Worm (Caenorhabditis elegans) whole organism, L3 larva: ENCODE results near the gene cht-2.

Experiments used
- R02D3.7 ChIP-seq: fragments of 150-350 bp; optimal IDR thresholded peaks from 2 replicates; lab custom pipeline; 2014; ENCODE audit warnings: missing biosample characterization, missing genetic modification characterization
- ZK546.5 ChIP-seq: sonication (generic microtip); optimal IDR thresholded peaks from 2 replicates; lab custom pipeline; 2017; ENCODE audit warnings: missing biosample characterization, missing genetic modification characterization
- aly-2 ChIP-seq: fragments of 150-350 bp; optimal IDR thresholded peaks from 2 replicates; lab custom pipeline; 2014; ENCODE audit warnings: missing biosample characterization, missing genetic modification characterization
- ceh-28 ChIP-seq: fragments of 150-350 bp; optimal IDR thresholded peaks from 2 replicates; lab custom pipeline; 2014; ENCODE audit warnings: missing biosample characterization, missing genetic modification reagents, missing genetic modification characterization
- ceh-82 ChIP-seq: fragments of 150-350 bp; optimal IDR thresholded peaks from 2 replicates; lab custom pipeline; 2014; ENCODE audit warnings: missing biosample characterization, missing genetic modification characterization
- ceh-9 ChIP-seq: sonication (generic microtip); optimal IDR thresholded peaks from 2 replicates; lab custom pipeline; 2018; ENCODE audit warnings: missing biosample characterization, missing genetic modification characterization
- daf-12 ChIP-seq: fragments of 150-350 bp; optimal IDR thresholded peaks from 2 replicates; lab custom pipeline; 2014; ENCODE audit warnings: missing biosample characterization, missing genetic modification reagents, missing genetic modification characterization
- egl-27 ChIP-seq: sonication (generic microtip); optimal IDR thresholded peaks from 4 replicates; lab custom pipeline; 2017; ENCODE audit warnings: missing biosample characterization, missing genetic modification reagents, missing genetic modification characterization
- egl-5 ChIP-seq: fragments of 150-350 bp; optimal IDR thresholded peaks from 2 replicates; lab custom pipeline; 2017; ENCODE audit warnings: missing biosample characterization, missing genetic modification reagents, missing genetic modification characterization, inconsistent platforms
- elt-1 ChIP-seq: fragments of 150-350 bp; optimal IDR thresholded peaks from 2 replicates; lab custom pipeline; 2014; ENCODE audit warnings: missing biosample characterization, missing genetic modification characterization
- elt-2 ChIP-seq: sonication (generic microtip); optimal IDR thresholded peaks from 2 replicates; lab custom pipeline; 2016; ENCODE audit warnings: missing genetic modification reagents, mild to moderate bottlenecking, missing genetic modification characterization, missing compliant biosample characterization
- eor-1 ChIP-seq, 2 experiments: fragments of 150-350 bp; optimal IDR thresholded peaks; 2 replicates each; lab custom pipeline; 2014 to 2018; ENCODE audit warnings: missing biosample characterization in 2 of 2, missing genetic modification characterization in 2 of 2
- fkh-2 ChIP-seq: fragments of 150-350 bp; optimal IDR thresholded peaks from 2 replicates; lab custom pipeline; 2014; ENCODE audit warnings: missing biosample characterization, missing genetic modification reagents, missing genetic modification characterization
- jun-1 ChIP-seq: fragments of 150-350 bp; optimal IDR thresholded peaks from 2 replicates; lab custom pipeline; 2014; ENCODE audit warnings: missing biosample characterization, missing genetic modification reagents, missing genetic modification characterization
- lin-15B ChIP-seq: fragments of 150-350 bp; optimal IDR thresholded peaks from 2 replicates; lab custom pipeline; 2014; ENCODE audit warnings: missing biosample characterization, missing genetic modification characterization
- lin-39 ChIP-seq: fragments of 150-350 bp; optimal IDR thresholded peaks from 2 replicates; lab custom pipeline; 2018; ENCODE audit warnings: missing biosample characterization, missing genetic modification reagents, missing genetic modification characterization
- lsy-12 ChIP-seq: sonication (generic microtip); optimal IDR thresholded peaks from 2 replicates; lab custom pipeline; 2016; ENCODE audit warnings: mild to moderate bottlenecking, missing genetic modification characterization, missing compliant biosample characterization
- mml-1 ChIP-seq: fragments of 150-350 bp; sonication (generic microtip); optimal IDR thresholded peaks from 3 replicates; lab custom pipeline; 2014; ENCODE audit warnings: missing biosample characterization, missing genetic modification characterization
- nfya-1 ChIP-seq: sonication (generic microtip); optimal IDR thresholded peaks from 2 replicates; lab custom pipeline; 2017; ENCODE audit warnings: missing genetic modification characterization, mild to moderate bottlenecking, missing compliant biosample characterization, antibody characterized with exemption, moderate library complexity; ENCODE audit not compliant: insufficient read depth
- nhr-11 ChIP-seq: fragments of 150-350 bp; optimal IDR thresholded peaks from 2 replicates; lab custom pipeline; 2014; ENCODE audit warnings: missing biosample characterization, missing genetic modification characterization
- nhr-12 ChIP-seq: fragments of 150-350 bp; optimal IDR thresholded peaks from 2 replicates; lab custom pipeline; 2014; ENCODE audit warnings: missing biosample characterization, missing genetic modification characterization
- nhr-23 ChIP-seq: fragments of 150-350 bp; optimal IDR thresholded peaks from 2 replicates; lab custom pipeline; 2014; ENCODE audit warnings: missing biosample characterization, missing genetic modification reagents, missing genetic modification characterization
- nhr-237 ChIP-seq: fragments of 150-350 bp; optimal IDR thresholded peaks from 2 replicates; lab custom pipeline; 2014; ENCODE audit warnings: missing biosample characterization, missing genetic modification characterization
- nhr-28 ChIP-seq: fragments of 150-350 bp; optimal IDR thresholded peaks from 2 replicates; lab custom pipeline; 2014; ENCODE audit warnings: missing biosample characterization, missing genetic modification characterization
- nhr-43 ChIP-seq: sonication (generic microtip); optimal IDR thresholded peaks from 2 replicates; lab custom pipeline; 2016; ENCODE audit warnings: mild to moderate bottlenecking, missing genetic modification characterization, missing compliant biosample characterization; ENCODE audit not compliant: poor library complexity, severe bottlenecking
- nhr-67 ChIP-seq: fragments of 150-350 bp; optimal IDR thresholded peaks from 2 replicates; lab custom pipeline; 2014; ENCODE audit warnings: missing biosample characterization, missing genetic modification characterization
- nhr-77 ChIP-seq: fragments of 150-350 bp; optimal IDR thresholded peaks from 2 replicates; lab custom pipeline; 2014; ENCODE audit warnings: missing biosample characterization, missing genetic modification characterization
- pha-4 ChIP-seq: fragments of 150-350 bp; optimal IDR thresholded peaks from 2 replicates; lab custom pipeline; 2014; ENCODE audit warnings: missing biosample characterization, missing genetic modification reagents, missing genetic modification characterization
- pqm-1 ChIP-seq: fragments of 150-350 bp; optimal IDR thresholded peaks from 2 replicates; lab custom pipeline; 2017; ENCODE audit warnings: missing biosample characterization, missing genetic modification characterization, inconsistent platforms
- snpc-4 ChIP-seq: fragments of 150-350 bp; optimal IDR thresholded peaks from 2 replicates; lab custom pipeline; 2014; ENCODE audit warnings: missing biosample characterization, missing genetic modification characterization
- tbx-2 ChIP-seq: sonication (generic microtip); optimal IDR thresholded peaks from 2 replicates; lab custom pipeline; 2016; ENCODE audit warnings: mild to moderate bottlenecking, missing genetic modification characterization, missing compliant biosample characterization
- unc-62 ChIP-seq: fragments of 150-350 bp; sonication (generic microtip); optimal IDR thresholded peaks from 4 replicates; lab custom pipeline; 2014; ENCODE audit warnings: missing biosample characterization, missing genetic modification reagents, missing genetic modification characterization
- zag-1 ChIP-seq: fragments of 150-350 bp; optimal IDR thresholded peaks from 2 replicates; lab custom pipeline; 2014; ENCODE audit warnings: missing biosample characterization, missing genetic modification characterization
- ztf-11 ChIP-seq: fragments of 150-350 bp; optimal IDR thresholded peaks from 2 replicates; lab custom pipeline; 2014; ENCODE audit warnings: missing biosample characterization, missing genetic modification characterization
- ztf-4 ChIP-seq: fragments of 150-350 bp; optimal IDR thresholded peaks from 2 replicates; lab custom pipeline; 2014; ENCODE audit warnings: missing biosample characterization, missing genetic modification characterization

Gene cht-2

ce11 chrII:8561227-8561626, 40.5 kb downstream of the cht-2 start, which contains the start of gene iff-2 (continued):
- TF ChIP-seq ztf-4 (tag; lab: Kevin White, UChicago) (peak; percentile 88), eor-1 (tag; optimal IDR thresholded peaks at IDR 0.05; lab: Kevin White, UChicago) (peak in 1 of 2 experiments; percentile 82)

DNA sequence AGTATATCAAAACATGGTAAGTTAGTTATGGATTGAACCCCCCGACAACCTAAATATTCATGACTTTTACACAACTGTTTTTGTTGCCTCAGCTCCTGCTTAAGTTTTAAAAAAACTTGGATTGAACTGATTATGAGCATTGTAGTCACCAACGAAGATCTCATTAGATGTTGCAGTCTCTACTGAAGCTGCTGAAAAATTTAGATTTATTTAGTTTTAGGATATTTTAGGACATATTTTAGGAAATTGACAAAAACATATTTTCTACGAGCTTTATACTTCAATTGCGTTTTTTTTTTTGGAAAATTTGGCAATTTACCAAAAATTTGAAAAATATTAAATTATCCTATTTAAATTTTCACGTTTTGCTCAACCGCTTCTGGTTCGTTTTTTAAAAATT, 41.3 kb downstream of the cht-2 start, which contains the start of gene F54C9.14:
TSS of gene F54C9.14 (plus strand) at position 301 of the 400 bp plus-strand sequence.
- TF ChIP-seq R02D3.7 (tag; lab: Kevin White, UChicago), result no peak
- no peak for TF ChIP-seq lin-39 (tag; lab: Kevin White, UChicago)
- no peak for TF ChIP-seq lsy-12 (tag; lab: Kevin White, UChicago)
- TF ChIP-seq unc-62 (GFP tag; lab: Kevin White, UChicago), result no peak
- TF ChIP-seq, all 47 proteins: peak for 0

DNA sequence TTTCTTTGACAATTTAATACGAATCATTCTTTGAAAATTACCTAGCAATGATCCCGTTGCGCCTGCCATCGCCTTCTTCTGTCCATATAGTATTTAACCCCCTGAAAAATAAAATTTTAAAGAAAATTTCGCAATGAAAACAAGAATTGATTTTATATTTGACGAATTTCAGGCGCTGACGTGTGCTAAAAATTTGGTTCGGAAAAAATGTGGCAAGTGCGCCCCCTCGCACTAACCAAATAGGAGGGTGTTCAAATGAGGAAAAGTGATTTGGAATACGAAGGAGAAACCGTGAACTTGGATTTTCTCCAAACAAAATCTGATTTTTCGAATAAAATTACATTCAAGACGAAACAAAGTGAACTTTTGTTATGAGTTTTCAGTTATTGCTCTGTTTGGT, 45.3 kb downstream of the cht-2 start, which contains the start of gene stc-1:
TSS of gene stc-1 (minus strand) at position 101 of the 400 bp plus-strand sequence.
- no peak for TF ChIP-seq aly-2
- TF ChIP-seq lin-15B (tag; lab: Kevin White, UChicago), result peak; percentile 51
- no peak for TF ChIP-seq lin-39 (tag; lab: Kevin White, UChicago)
- TF ChIP-seq nhr-77 (tag; lab: Kevin White, UChicago), result no peak
- TF ChIP-seq pha-4, result peak; percentile 52
- TF ChIP-seq lsy-12 (tag; lab: Kevin White, UChicago), result no peak
- TF ChIP-seq nhr-43 (tag; lab: Kevin White, UChicago), result no peak
- TF ChIP-seq ceh-28, result peak; percentile 1
- TF ChIP-seq elt-2 (tag; lab: Kevin White, UChicago), result peak; percentile 25
- TF ChIP-seq snpc-4 (tag; lab: Kevin White, UChicago), result no peak
- TF ChIP-seq ceh-9 (tag; lab: Kevin White, UChicago), result no peak
- TF ChIP-seq pqm-1, result peak; percentile 45
- peak; percentile 55 for TF ChIP-seq nfya-1 (tag; lab: Kevin White, UChicago)

DNA sequence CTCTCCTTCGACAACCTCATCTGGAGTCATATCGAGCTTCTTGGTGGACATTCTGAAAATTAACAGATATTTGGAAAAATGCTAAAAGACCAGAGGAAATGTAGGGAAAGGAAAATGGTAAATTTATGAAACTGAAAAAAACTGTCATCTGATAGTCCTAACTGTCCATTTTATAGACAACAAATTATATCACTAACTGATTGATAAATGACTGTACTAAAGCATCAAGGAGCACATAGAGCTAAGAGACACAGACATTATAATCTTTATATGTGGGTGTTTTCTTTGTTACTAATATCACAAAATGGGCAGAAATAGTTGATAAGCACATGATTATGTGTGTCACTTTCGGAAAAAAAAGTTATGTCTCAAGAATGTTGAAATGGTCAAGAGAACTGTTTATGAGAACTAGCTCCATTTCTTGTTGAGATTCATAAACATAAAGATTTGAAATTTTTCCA, 46.1 kb downstream of the cht-2 start, which contains the start of gene F54C9.3:
TSS of gene F54C9.3 (minus strand) at position 51 of the 461 bp plus-strand sequence.
- TF ChIP-seq jun-1 (tag; lab: Kevin White, UChicago), result peak; percentile 55
- peak; percentile 98 for TF ChIP-seq pqm-1
- TF ChIP-seq elt-2 (tag; lab: Kevin White, UChicago), result peak; percentile 95
- peak; percentile 80 for TF ChIP-seq pha-4
- no peak for TF ChIP-seq tbx-2 (tag; lab: Kevin White, UChicago)
- TF ChIP-seq egl-27 (tag; lab: Kevin White, UChicago), result no peak

- TF ChIP-seq mml-1 (tag; lab: Kevin White, UChicago) (no peak), nhr-43 (tag; lab: Kevin White, UChicago) (no peak), nhr-23 (tag; lab: Kevin White, UChicago) (no peak), ztf-11 (tag; lab: Kevin White, UChicago) (no peak), pqm-1 (no peak), nhr-12 (no peak), lsy-12 (tag; lab: Kevin White, UChicago) (no peak), R02D3.7 (tag; lab: Kevin White, UChicago) (no peak), elt-2 (tag; lab: Kevin White, UChicago) (no peak), jun-1 (tag; lab: Kevin White, UChicago) (no peak)
- TF ChIP-seq, all 47 proteins: peak for 0
Observed at ce11 chrII:8568234-8568969, 47.7 kb downstream of the cht-2 start.

DNA sequence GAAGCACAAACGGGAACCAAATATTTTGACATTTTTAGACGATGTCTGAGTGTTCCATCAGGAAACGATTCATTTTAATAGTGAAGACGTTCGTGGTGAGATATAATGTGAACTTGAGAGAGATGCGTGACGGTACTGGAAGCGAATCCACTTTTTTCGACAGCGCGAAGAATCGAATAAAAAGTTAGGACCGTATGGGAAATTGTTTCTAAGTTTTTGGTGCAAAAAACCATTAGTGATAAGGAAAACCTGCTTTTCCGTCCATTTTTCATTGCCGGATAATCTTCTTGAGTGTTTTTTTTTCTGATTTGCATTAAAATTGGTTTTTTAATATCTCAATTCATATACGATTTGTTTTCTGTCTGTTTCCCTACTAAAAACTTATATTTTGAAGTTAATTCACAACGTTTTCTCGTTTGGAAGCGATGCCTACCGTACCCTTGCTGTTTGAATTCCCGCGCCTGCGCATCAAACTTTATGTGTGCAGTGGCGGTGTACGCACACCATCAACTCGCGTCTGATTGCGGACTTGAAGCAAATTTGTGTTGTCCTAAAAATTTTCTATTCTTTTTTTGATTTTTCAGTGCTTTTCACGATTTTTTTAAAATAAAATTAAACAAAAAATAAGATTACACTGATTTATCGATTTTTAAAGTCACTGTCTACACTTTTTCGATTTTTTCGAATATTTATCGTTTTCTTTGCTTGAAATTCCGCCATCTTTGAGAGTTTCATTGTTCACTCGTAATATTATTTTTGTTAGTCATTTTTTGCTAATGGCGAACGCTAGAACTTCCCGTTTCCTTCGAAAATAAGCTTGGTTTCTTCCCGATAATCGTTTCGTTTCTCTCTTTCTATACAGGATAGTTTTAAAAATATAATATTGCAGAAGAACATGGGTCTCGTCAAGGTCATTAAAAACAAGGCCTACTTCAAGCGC, 48.6 kb downstream of the cht-2 start, which contains the start of the genes col-38 and rpl-5:
TSS of gene col-38 (minus strand) at position 51 of the 940 bp plus-strand sequence.
TSS of gene rpl-5 (plus strand) at position 890 of the 940 bp plus-strand sequence.
- no peak for TF ChIP-seq fkh-2 (tag; lab: Kevin White, UChicago)
- no peak for TF ChIP-seq nhr-28
- TF ChIP-seq nhr-12, result no peak
- peak; percentile 66 for TF ChIP-seq nhr-43 (tag; lab: Kevin White, UChicago)
- TF ChIP-seq R02D3.7 (tag; lab: Kevin White, UChicago), result peak; percentile 73
- TF ChIP-seq daf-12, result no peak
- no peak for TF ChIP-seq zag-1 (tag; lab: Kevin White, UChicago)
- TF ChIP-seq nhr-67, result no peak
- no peak for TF ChIP-seq ceh-9 (tag; lab: Kevin White, UChicago)
- TF ChIP-seq nhr-77 (tag; lab: Kevin White, UChicago), result no peak
- TF ChIP-seq egl-5 (tag; lab: Kevin White, UChicago), result peak; percentile 87
- peak; percentile 84 for TF ChIP-seq ZK546.5 (tag; lab: Kevin White, UChicago)
- TF ChIP-seq nhr-11 (tag; lab: Kevin White, UChicago), result peak; percentile 73
- peak; percentile 66 for TF ChIP-seq jun-1 (tag; lab: Kevin White, UChicago)
- peak; percentile 2 for TF ChIP-seq ztf-4 (tag; lab: Kevin White, UChicago)
- TF ChIP-seq elt-1 (tag; lab: Kevin White, UChicago), result peak; percentile 23
- no peak for TF ChIP-seq ceh-82 (tag; lab: Kevin White, UChicago)
- TF ChIP-seq mml-1 (tag; lab: Kevin White, UChicago), result no peak
- no peak for TF ChIP-seq nhr-237 (tag; lab: Kevin White, UChicago)
- TF ChIP-seq lin-15B (tag; lab: Kevin White, UChicago), result peak; percentile 97
- peak; percentile 97 for TF ChIP-seq nfya-1 (tag; lab: Kevin White, UChicago)
